Fruit fly (Drosophila melanogaster) whole organism: ENCODE results near the gene tfc.

Experiments used
- CG8478 ChIP-seq: fragments of >200 bp; optimal IDR thresholded peaks from 2 replicates; lab custom pipeline; 2018; ENCODE audit warnings: inconsistent platforms
- EcR ChIP-seq, 2 experiments: fragments of >200 bp; optimal IDR thresholded peaks; 2 replicates each; lab custom pipeline; 2017; ENCODE audit warnings: missing biosample characterization in 2 of 2, missing genetic modification characterization in 2 of 2, missing genetic modification reagents in 2 of 2
- pan ChIP-seq: fragments of >200 bp; optimal IDR thresholded peaks from 2 replicates; lab custom pipeline; 2017
- psq ChIP-seq: fragments of >200 bp; optimal IDR thresholded peaks from 2 replicates; lab custom pipeline; 2017
- usp ChIP-seq: fragments of >200 bp; optimal IDR thresholded peaks from 2 replicates; lab custom pipeline; 2017; ENCODE audit warnings: missing biosample characterization, missing genetic modification characterization, mixed read lengths

dm6 chr3L:1258547-1258946, 2.3 kb downstream of the tfc start:
- TF ChIP-seq CG8478 (lab: Kevin White, UChicago) (no peak), EcR (GFP tag; optimal IDR thresholded peaks at IDR 0.05; lab: Kevin White, UChicago) (no peak), usp (no peak), pan (lab: Kevin White, UChicago) (no peak), psq (lab: Kevin White, UChicago) (no peak)
